Worm (Caenorhabditis elegans) whole organism, midembryonic: ENCODE data around the gene letm-1.

Experiments used
- klf-2 ChIP-seq: fragments of 200-800 bp; sonication (Bioruptor generic); conservative IDR thresholded peaks from 2 replicates; pipeline ENCODE4 v1.3.6; 2022; ENCODE audit warnings: missing genetic modification reagents, missing genetic modification characterization, missing compliant biosample characterization
- med-1 ChIP-seq: sonication (generic microtip); optimal IDR thresholded peaks from 2 replicates; lab custom pipeline; 2017; ENCODE audit warnings: missing genetic modification characterization, mild to moderate bottlenecking, missing compliant biosample characterization, antibody characterized with exemption, missing genetic modification reagents; ENCODE audit not compliant: insufficient read depth

DNA sequence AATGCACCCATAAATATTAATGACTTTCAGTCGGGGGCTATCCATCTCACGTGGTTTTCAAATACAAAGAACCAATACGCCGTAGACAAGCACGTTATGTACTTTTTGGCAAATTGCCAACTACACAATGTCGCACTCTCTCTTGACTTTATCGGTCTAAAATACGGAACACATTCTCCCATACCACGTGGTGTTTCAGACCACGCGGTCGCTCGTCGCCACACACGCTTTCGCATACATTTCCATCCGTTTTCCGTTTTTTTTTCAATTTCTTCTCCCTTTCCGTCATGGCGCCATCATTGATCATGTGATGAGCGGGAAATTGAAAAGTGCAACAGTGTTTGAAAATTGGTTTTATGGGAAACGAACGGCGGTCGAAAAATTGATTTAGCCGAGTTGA, 2.5 kb upstream of the letm-1 start:
- TF ChIP-seq klf-2 (GFP tag; lab: Robert Waterston, UW) (0 out of 2 replicates have a peak, but pooled peaks have one; percentile 48), med-1 (GFP tag; lab: Kevin White, UChicago) (no peak)
